Worm (Caenorhabditis elegans): ENCODE measurements around the gene spcs-3.

DNA sequence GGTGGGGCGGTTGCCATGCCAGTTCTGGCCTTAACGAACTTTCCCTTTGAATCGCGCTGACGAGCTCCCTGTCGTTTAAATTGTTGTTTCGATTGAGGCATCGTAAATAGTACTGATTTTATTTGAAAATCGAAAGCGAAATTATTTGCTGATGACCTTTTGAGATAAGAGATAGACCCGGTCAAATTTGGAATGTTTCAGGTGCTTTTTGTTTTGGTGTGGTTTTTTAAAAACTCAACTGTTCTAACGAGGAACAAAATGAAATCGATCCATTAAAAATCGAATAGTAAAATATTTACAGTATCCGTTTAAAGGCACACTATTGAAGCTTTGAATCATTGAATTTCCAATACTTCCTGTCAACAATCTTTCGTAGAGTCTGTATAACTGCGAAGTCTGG lies 2.0 kb upstream of the spcs-3 start, which contains the start of gene K12H4.6:
- TF ChIP-seq nhr-25 (tag; optimal IDR thresholded peaks at IDR 0.05) (no peak), fos-1 (tag; optimal IDR thresholded peaks at IDR 0.05) (no peak), ztf-11 (tag; optimal IDR thresholded peaks at IDR 0.05) (no peak), ama-1 (optimal IDR thresholded peaks at IDR 0.05) (no peak), eor-1 (tag; optimal IDR thresholded peaks at IDR 0.05) (no peak), nhr-237 (tag; optimal IDR thresholded peaks at IDR 0.05) (no peak)

Measured in whole organism, L3 larva.